Worm (Caenorhabditis elegans) whole organism, late embryonic: ENCODE measurements around the gene F11D11.6.

Experiments
- ama-1 ChIP-seq: fragments of 150-350 bp; optimal IDR thresholded peaks from 2 replicates; lab custom pipeline; 2014
- hlh-30 ChIP-seq: sonication (generic microtip); optimal IDR thresholded peaks from 2 replicates; lab custom pipeline; 2017; ENCODE audit warnings: antibody characterized with exemption, missing genetic modification characterization, missing compliant biosample characterization; ENCODE audit not compliant: insufficient read depth
- lim-6 ChIP-seq: sonication (generic microtip); optimal IDR thresholded peaks from 2 replicates; lab custom pipeline; 2016; ENCODE audit warnings: missing genetic modification characterization, missing compliant biosample characterization
- nhr-11 ChIP-seq: fragments of 150-350 bp; optimal IDR thresholded peaks from 2 replicates; lab custom pipeline; 2014; ENCODE audit warnings: missing biosample characterization, missing genetic modification characterization
- pag-3 ChIP-seq: sonication (generic microtip); optimal IDR thresholded peaks from 2 replicates; lab custom pipeline; 2016; ENCODE audit warnings: missing compliant biosample characterization, missing genetic modification characterization, borderline replicate concordance
- pha-4 ChIP-seq: fragments of 150-350 bp; optimal IDR thresholded peaks from 2 replicates; lab custom pipeline; 2018; ENCODE audit warnings: missing biosample characterization, missing genetic modification reagents, missing genetic modification characterization
- sox-4 ChIP-seq: sonication (generic microtip); optimal IDR thresholded peaks from 2 replicates; lab custom pipeline; 2017; ENCODE audit warnings: mild to moderate bottlenecking, missing genetic modification characterization, inconsistent platforms, missing compliant biosample characterization

ce11 chrV:18719956-18720489 is 32.9 kb downstream of the F11D11.6 start, which contains the start of gene Y17D7C.2:
- TF ChIP-seq nhr-11: no peak
- no peak for TF ChIP-seq lim-6 (tag; lab: Kevin White, UChicago)
- no peak for TF ChIP-seq ama-1 (lab: Kevin White, UChicago)
- TF ChIP-seq hlh-30 (tag; lab: Kevin White, UChicago): no peak
- TF ChIP-seq pha-4: no peak
- no peak for TF ChIP-seq sox-4 (tag; lab: Kevin White, UChicago)
- no peak for TF ChIP-seq pag-3 (tag; lab: Kevin White, UChicago)
